Worm (Caenorhabditis elegans) whole organism, midembryonic: ENCODE data around the gene atfs-1.

ENCODE experiments used
- cog-1 ChIP-seq: sonication (generic microtip); optimal IDR thresholded peaks from 2 replicates; lab custom pipeline; 2016; ENCODE audit warnings: missing genetic modification characterization, missing compliant biosample characterization
- flt-1 ChIP-seq: fragments of 200-800 bp; sonication (Bioruptor generic); IDR thresholded peaks from 2 replicates; pipeline ENCODE4 v1.3.6; 2022; ENCODE audit warnings: missing genetic modification characterization, missing compliant biosample characterization
- klf-2 ChIP-seq: fragments of 200-800 bp; sonication (Bioruptor generic); conservative IDR thresholded peaks from 2 replicates; pipeline ENCODE4 v1.3.6; 2022; ENCODE audit warnings: missing genetic modification reagents, missing genetic modification characterization, missing compliant biosample characterization
- med-1 ChIP-seq: sonication (generic microtip); optimal IDR thresholded peaks from 2 replicates; lab custom pipeline; 2017; ENCODE audit warnings: missing genetic modification characterization, mild to moderate bottlenecking, missing compliant biosample characterization, antibody characterized with exemption, missing genetic modification reagents; ENCODE audit not compliant: insufficient read depth
- ztf-23 ChIP-seq: fragments of 200-800 bp; sonication (Bioruptor generic); IDR thresholded peaks from 2 replicates; pipeline ENCODE4 v1.3.6; 2022; ENCODE audit warnings: missing genetic modification reagents, missing genetic modification characterization, missing compliant biosample characterization
- ztf-29 ChIP-seq: fragments of 200-800 bp; sonication (Bioruptor generic); IDR thresholded peaks from 2 replicates; pipeline ENCODE4 v1.3.6; 2022; ENCODE audit warnings: missing genetic modification reagents, missing genetic modification characterization, missing compliant biosample characterization

- no peak for TF ChIP-seq cog-1 (tag; lab: Kevin White, UChicago)
- no peak for TF ChIP-seq flt-1 (GFP tag; lab: Robert Waterston, UW)
- TF ChIP-seq med-1 = no peak
- no peak for TF ChIP-seq ztf-29 (GFP tag; lab: Robert Waterston, UW)
- no peak for TF ChIP-seq ztf-23 (GFP tag; lab: Robert Waterston, UW)
- TF ChIP-seq klf-2 = no peak
Observed at ce11 chrV:14146199-14146598, 47.3 kb upstream of the atfs-1 start, which contains the start of gene acs-10.
